Worm (Caenorhabditis elegans) whole organism, L2 larva: ENCODE data around the gene F25E5.16.

ENCODE experiments used
- C34F6.9 ChIP-seq: fragments of 150-350 bp; optimal IDR thresholded peaks from 2 replicates; lab custom pipeline; 2014; ENCODE audit warnings: missing biosample characterization, missing genetic modification characterization
- F13H6.1 ChIP-seq: sonication (generic microtip); optimal IDR thresholded peaks from 2 replicates; lab custom pipeline; 2016; ENCODE audit warnings: missing genetic modification characterization, missing compliant biosample characterization
- R02D3.7 ChIP-seq: fragments of 150-350 bp; optimal IDR thresholded peaks from 2 replicates; lab custom pipeline; 2014; ENCODE audit warnings: missing biosample characterization, missing genetic modification characterization
- Y55F3AM.14 ChIP-seq: fragments of 200-800 bp; sonication (Bioruptor generic); optimal IDR thresholded peaks from 2 replicates; lab custom pipeline; 2018; ENCODE audit warnings: mild to moderate bottlenecking, missing genetic modification characterization, missing compliant biosample characterization
- ZK546.5 ChIP-seq: sonication (generic microtip); optimal IDR thresholded peaks from 2 replicates; lab custom pipeline; 2017; ENCODE audit warnings: missing biosample characterization, missing genetic modification characterization
- ama-1 ChIP-seq: fragments of 150-350 bp; optimal IDR thresholded peaks from 2 replicates; lab custom pipeline; 2018; ENCODE audit warnings: inconsistent platforms
- blmp-1 ChIP-seq: sonication (generic microtip); optimal IDR thresholded peaks from 2 replicates; lab custom pipeline; 2017; ENCODE audit warnings: missing genetic modification characterization, mild to moderate bottlenecking, missing compliant biosample characterization, antibody characterized with exemption, moderate library complexity; ENCODE audit not compliant: insufficient read depth
- ceh-16 ChIP-seq: fragments of 150-350 bp; optimal IDR thresholded peaks from 2 replicates; lab custom pipeline; 2014; ENCODE audit warnings: missing biosample characterization, missing genetic modification characterization
- ceh-82 ChIP-seq: fragments of 150-350 bp; optimal IDR thresholded peaks from 2 replicates; lab custom pipeline; 2014; ENCODE audit warnings: missing biosample characterization, missing genetic modification characterization
- crh-2 ChIP-seq: sonication (generic microtip); optimal IDR thresholded peaks from 2 replicates; lab custom pipeline; 2017; ENCODE audit warnings: missing biosample characterization, missing genetic modification characterization
- dmd-4 ChIP-seq: sonication (generic microtip); optimal IDR thresholded peaks from 2 replicates; lab custom pipeline; 2017; ENCODE audit warnings: missing biosample characterization, missing genetic modification characterization
- elt-1 ChIP-seq: fragments of 150-350 bp; optimal IDR thresholded peaks from 2 replicates; lab custom pipeline; 2014; ENCODE audit warnings: missing biosample characterization, missing genetic modification characterization
- elt-3 ChIP-seq: sonication (generic microtip); optimal IDR thresholded peaks from 2 replicates; lab custom pipeline; 2017; ENCODE audit warnings: missing biosample characterization, missing genetic modification characterization
- fos-1 ChIP-seq: fragments of 150-350 bp; optimal IDR thresholded peaks from 2 replicates; lab custom pipeline; 2014; ENCODE audit warnings: missing biosample characterization, missing genetic modification characterization
- gmeb-1 ChIP-seq: fragments of 150-350 bp; optimal IDR thresholded peaks from 2 replicates; lab custom pipeline; 2014; ENCODE audit warnings: missing biosample characterization, missing genetic modification characterization
- lin-11 ChIP-seq: fragments of 150-350 bp; sonication (generic microtip); optimal IDR thresholded peaks from 2 replicates; lab custom pipeline; 2014; ENCODE audit warnings: missing biosample characterization, missing genetic modification characterization, inconsistent platforms, mixed read lengths
- lin-13 ChIP-seq: fragments of 150-350 bp; optimal IDR thresholded peaks from 2 replicates; lab custom pipeline; 2014; ENCODE audit warnings: missing biosample characterization, missing genetic modification reagents, missing genetic modification characterization
- lin-39 ChIP-seq: fragments of 150-350 bp; optimal IDR thresholded peaks from 2 replicates; lab custom pipeline; 2014; ENCODE audit warnings: missing biosample characterization, missing genetic modification reagents, missing genetic modification characterization
- lsy-2 ChIP-seq, 2 experiments: fragments of 150-350 bp in 1 of 2; sonication (generic microtip) in 1 of 2; optimal IDR thresholded peaks; 2 replicates each; lab custom pipeline; 2014 to 2017; ENCODE audit warnings: missing biosample characterization in 2 of 2, missing genetic modification characterization in 2 of 2
- mab-5 ChIP-seq: fragments of 150-350 bp; optimal IDR thresholded peaks from 2 replicates; lab custom pipeline; 2014; ENCODE audit warnings: missing biosample characterization, missing genetic modification characterization
- mbf-1 ChIP-seq: sonication (generic microtip); optimal IDR thresholded peaks from 2 replicates; lab custom pipeline; 2017; ENCODE audit warnings: missing biosample characterization, missing genetic modification characterization
- mdl-1 ChIP-seq, 2 experiments: fragments of 150-350 bp in 1 of 2; sonication (generic microtip) in 1 of 2; optimal IDR thresholded peaks; 2 replicates each; lab custom pipeline; 2017; ENCODE audit warnings: missing biosample characterization in 2 of 2, missing genetic modification characterization in 2 of 2
- nhr-12 ChIP-seq: fragments of 150-350 bp; optimal IDR thresholded peaks from 2 replicates; lab custom pipeline; 2014; ENCODE audit warnings: missing biosample characterization, missing genetic modification characterization
- nhr-129 ChIP-seq: fragments of 150-350 bp; optimal IDR thresholded peaks from 2 replicates; lab custom pipeline; 2014; ENCODE audit warnings: missing biosample characterization, missing genetic modification characterization
- nhr-21 ChIP-seq: fragments of 150-350 bp; optimal IDR thresholded peaks from 2 replicates; lab custom pipeline; 2014; ENCODE audit warnings: missing biosample characterization, missing genetic modification characterization
- nhr-23 ChIP-seq: fragments of 150-350 bp; optimal IDR thresholded peaks from 2 replicates; lab custom pipeline; 2014; ENCODE audit warnings: missing biosample characterization, missing genetic modification reagents, missing genetic modification characterization
- nhr-237 ChIP-seq: fragments of 150-350 bp; optimal IDR thresholded peaks from 2 replicates; lab custom pipeline; 2014; ENCODE audit warnings: missing biosample characterization, missing genetic modification characterization
- nhr-25 ChIP-seq: fragments of 150-350 bp; sonication (generic microtip); optimal IDR thresholded peaks from 3 replicates; lab custom pipeline; 2014; ENCODE audit warnings: missing biosample characterization, missing genetic modification characterization
- nhr-6 ChIP-seq: fragments of 150-350 bp; optimal IDR thresholded peaks from 2 replicates; lab custom pipeline; 2014; ENCODE audit warnings: missing biosample characterization, missing genetic modification characterization
- peb-1 ChIP-seq: fragments of 150-350 bp; optimal IDR thresholded peaks from 2 replicates; lab custom pipeline; 2014; ENCODE audit warnings: missing biosample characterization, missing genetic modification characterization
- sem-4 ChIP-seq: fragments of 150-350 bp; optimal IDR thresholded peaks from 2 replicates; lab custom pipeline; 2014; ENCODE audit warnings: missing biosample characterization, missing genetic modification reagents, missing genetic modification characterization
- skn-1 ChIP-seq: sonication (generic microtip); optimal IDR thresholded peaks from 2 replicates; lab custom pipeline; 2017; ENCODE audit warnings: missing biosample characterization, missing genetic modification characterization
- snpc-4 ChIP-seq: fragments of 150-350 bp; optimal IDR thresholded peaks from 2 replicates; lab custom pipeline; 2014; ENCODE audit warnings: missing biosample characterization, missing genetic modification characterization
- unc-39 ChIP-seq: fragments of 150-350 bp; optimal IDR thresholded peaks from 2 replicates; lab custom pipeline; 2014; ENCODE audit warnings: missing biosample characterization, missing genetic modification characterization
- unc-55 ChIP-seq: fragments of 150-350 bp; sonication (generic microtip); optimal IDR thresholded peaks from 3 replicates; lab custom pipeline; 2014; ENCODE audit warnings: missing biosample characterization, missing genetic modification reagents, missing genetic modification characterization
- unc-62 ChIP-seq: fragments of 150-350 bp; optimal IDR thresholded peaks from 2 replicates; lab custom pipeline; 2014; ENCODE audit warnings: missing biosample characterization, missing genetic modification reagents, missing genetic modification characterization
- zag-1 ChIP-seq: fragments of 150-350 bp; optimal IDR thresholded peaks from 2 replicates; lab custom pipeline; 2014; ENCODE audit warnings: missing biosample characterization, missing genetic modification characterization
- ztf-11 ChIP-seq: sonication (generic microtip); optimal IDR thresholded peaks from 2 replicates; lab custom pipeline; 2017; ENCODE audit warnings: missing biosample characterization, missing genetic modification characterization
- ztf-4 ChIP-seq: fragments of 150-350 bp; optimal IDR thresholded peaks from 2 replicates; lab custom pipeline; 2014; ENCODE audit warnings: missing biosample characterization, missing genetic modification characterization

F25E5.16 gene

DNA sequence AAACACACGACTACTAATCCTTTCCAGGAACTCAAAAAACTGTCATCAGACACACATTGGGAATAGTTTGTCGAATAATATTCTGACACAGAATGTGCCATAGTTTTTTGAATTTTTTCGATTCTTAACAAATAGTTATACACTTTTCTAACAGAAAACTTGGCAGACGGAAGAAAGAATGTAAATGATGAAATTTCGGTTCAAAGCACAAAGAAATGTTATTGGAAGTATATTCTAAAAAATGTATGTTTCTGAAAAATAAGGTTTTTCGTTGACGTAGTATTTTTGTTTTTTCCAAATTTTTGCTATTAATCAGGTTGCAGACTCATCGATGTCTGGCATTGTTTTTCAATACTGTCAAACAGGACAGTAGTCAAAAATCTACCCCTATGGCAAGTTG is 22.8 kb downstream of the F25E5.16 start, which contains the start of gene srh-92:
Gene srh-92, minus strand, starts transcription at position 101 of the 400 bp plus-strand sequence.
- TF ChIP-seq nhr-25 (tag; lab: Kevin White, UChicago) (no peak), nhr-23 (no peak), ceh-82 (tag; lab: Kevin White, UChicago) (no peak), snpc-4 (tag; lab: Kevin White, UChicago) (no peak), unc-55 (GFP tag; lab: Kevin White, UChicago) (no peak), mbf-1 (tag; lab: Kevin White, UChicago) (no peak), blmp-1 (no peak), ztf-11 (tag; lab: Kevin White, UChicago) (no peak), sem-4 (tag; lab: Kevin White, UChicago) (no peak), skn-1 (tag; lab: Kevin White, UChicago) (no peak), C34F6.9 (tag; lab: Kevin White, UChicago) (no peak)

DNA sequence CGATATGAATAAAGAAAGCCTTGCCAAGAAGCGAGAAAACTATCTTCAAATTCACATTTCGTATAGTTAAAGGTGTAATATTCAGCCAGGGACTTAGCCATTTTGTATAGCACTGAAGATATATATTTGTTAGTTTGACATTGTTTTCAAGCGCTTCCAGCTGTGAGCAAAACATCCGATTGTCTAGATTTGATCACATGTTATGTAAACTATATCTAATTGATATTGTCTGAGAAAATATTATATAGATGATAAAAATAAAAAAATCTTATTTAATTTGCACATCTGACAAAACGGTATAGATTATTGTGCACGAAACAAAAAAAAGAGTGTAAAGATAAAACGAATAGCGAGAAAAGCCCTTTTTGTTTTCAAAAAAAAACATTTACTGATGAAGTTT is 26.6 kb downstream of the F25E5.16 start, which contains the start of gene srh-89:
Gene srh-89, minus strand, starts transcription at position 101 of the 400 bp plus-strand sequence.
- TF ChIP-seq gmeb-1 (tag; lab: Kevin White, UChicago) (no peak), F13H6.1 (tag; lab: Kevin White, UChicago) (no peak), elt-3 (tag; lab: Kevin White, UChicago) (no peak), Y55F3AM.14 (GFP tag; lab: Kevin White, UChicago) (no peak), sem-4 (tag; lab: Kevin White, UChicago) (no peak), nhr-25 (tag; lab: Kevin White, UChicago) (no peak), unc-39 (tag; lab: Kevin White, UChicago) (no peak)
- TF ChIP-seq, all 48 proteins: peak for 0

DNA sequence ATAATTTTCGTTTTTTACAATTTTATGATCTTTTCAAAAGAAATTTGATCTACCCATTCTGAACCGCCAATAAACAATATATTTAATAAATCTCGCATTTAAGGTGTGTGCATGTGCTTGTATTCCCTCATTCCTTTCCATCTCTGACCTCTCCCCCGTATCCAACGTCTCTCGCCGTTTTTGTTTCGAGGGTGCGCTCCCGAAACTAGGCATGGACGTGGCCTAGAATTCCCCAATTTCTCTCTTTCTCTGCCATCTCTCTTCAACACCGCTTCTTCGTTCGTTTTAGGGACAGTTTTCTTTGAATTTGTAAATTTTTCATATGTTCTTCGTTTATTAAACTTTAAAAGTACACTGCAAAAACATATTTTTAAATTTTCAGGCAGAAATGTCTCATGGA is 27.4 kb downstream of the F25E5.16 start, which contains the start of gene F25E5.1:
Gene F25E5.1, plus strand, starts transcription at position 376 of the 400 bp plus-strand sequence.
- TF ChIP-seq lsy-2 (tag; optimal IDR thresholded peaks at IDR 0.05; lab: Kevin White, UChicago) (peak in 1 of 2 experiments; percentile 2), ZK546.5 (no peak), mab-5 (tag; lab: Kevin White, UChicago) (peak; percentile 56), zag-1 (tag; lab: Kevin White, UChicago) (peak; percentile 13), peb-1 (tag; lab: Kevin White, UChicago) (no peak), ztf-11 (tag; lab: Kevin White, UChicago) (no peak), snpc-4 (tag; lab: Kevin White, UChicago) (no peak), gmeb-1 (tag; lab: Kevin White, UChicago) (peak; percentile 56), Y55F3AM.14 (GFP tag; lab: Kevin White, UChicago) (no peak), C34F6.9 (tag; lab: Kevin White, UChicago) (peak; percentile 87), nhr-25 (tag; lab: Kevin White, UChicago) (no peak), blmp-1 (no peak), mbf-1 (tag; lab: Kevin White, UChicago) (no peak), nhr-6 (tag; lab: Kevin White, UChicago) (no peak), unc-55 (GFP tag; lab: Kevin White, UChicago) (no peak), unc-39 (tag; lab: Kevin White, UChicago) (no peak), nhr-21 (tag; lab: Kevin White, UChicago) (no peak), mdl-1 (tag; optimal IDR thresholded peaks at IDR 0.05; lab: Kevin White, UChicago) (peak in 1 of 2 experiments; percentile 57), nhr-237 (tag; lab: Kevin White, UChicago) (no peak), lin-13 (GFP tag; lab: Kevin White, UChicago) (peak; percentile 53), lin-39 (tag; lab: Kevin White, UChicago) (no peak), ama-1 (lab: Kevin White, UChicago) (no peak), nhr-12 (tag; lab: Kevin White, UChicago) (no peak), R02D3.7 (no peak), ztf-4 (tag; lab: Kevin White, UChicago) (no peak), F13H6.1 (tag; lab: Kevin White, UChicago) (peak; percentile 78), nhr-129 (tag; lab: Kevin White, UChicago) (no peak), unc-62 (no peak), skn-1 (tag; lab: Kevin White, UChicago) (no peak), fos-1 (tag; lab: Kevin White, UChicago) (peak; percentile 55), lin-11 (tag; lab: Kevin White, UChicago) (peak; percentile 36), sem-4 (tag; lab: Kevin White, UChicago) (no peak), dmd-4 (tag; lab: Kevin White, UChicago) (no peak), elt-1 (tag; lab: Kevin White, UChicago) (no peak), crh-2 (tag; lab: Kevin White, UChicago) (peak; percentile 75), ceh-16 (no peak)
